Fruit fly (Drosophila melanogaster): Measurements from ENCODE around the gene Skp2.

Gene Skp2

DNA sequence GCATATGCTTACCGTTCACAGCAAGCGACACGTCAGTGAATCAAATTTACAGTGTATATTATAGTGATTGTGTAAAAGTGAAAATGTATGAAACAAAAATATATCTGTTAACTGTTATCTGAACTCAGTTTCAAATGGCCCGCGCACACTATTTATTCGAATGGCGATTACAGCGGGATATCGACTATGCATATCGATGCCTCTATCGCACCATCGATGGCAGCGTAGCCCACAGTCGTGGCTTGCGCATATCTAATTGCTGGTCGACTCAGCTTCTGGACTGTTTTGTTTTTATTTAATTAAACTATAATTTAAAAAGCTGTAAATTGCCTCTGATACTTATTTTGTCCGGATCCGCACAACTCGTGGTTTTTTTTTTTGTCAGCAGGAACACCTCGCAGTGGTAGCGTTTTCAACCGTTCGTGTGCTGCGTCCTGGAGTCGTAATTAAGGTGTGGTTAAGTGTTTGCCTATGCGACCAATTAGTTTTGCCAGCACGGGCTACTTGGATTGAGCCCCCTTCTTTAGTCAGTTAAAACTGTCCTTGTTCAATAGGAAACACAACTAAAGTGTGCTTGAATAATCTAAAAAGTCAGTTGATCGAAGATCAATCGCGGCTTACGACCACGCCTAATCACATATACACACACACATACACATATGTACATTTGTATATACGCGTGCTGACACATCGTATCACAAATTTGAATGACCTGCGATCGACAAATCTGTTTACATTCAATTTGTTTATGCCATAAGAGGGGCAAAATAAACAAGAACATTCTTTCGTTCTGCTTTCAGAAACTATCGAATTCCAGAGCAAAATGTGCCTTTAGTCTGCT, 43.8 kb upstream of the Skp2 start, which contains the start of gene Cont (continued):
- TF ChIP-seq CG13894 (tag; optimal IDR thresholded peaks at IDR 0.05) (peak; percentile 14), cg (GFP tag; optimal IDR thresholded peaks at IDR 0.05) (peak; percentile 76), CG31365 (tag; optimal IDR thresholded peaks at IDR 0.05) (no peak), amos (GFP tag; IDR thresholded peaks at IDR 0.05; ENCODE audit: partially characterized antibody) (peak; percentile 97), Chrac-16 (GFP tag; optimal IDR thresholded peaks at IDR 0.05) (no peak), Sox100B (GFP tag; optimal IDR thresholded peaks at IDR 0.05) (no peak), dysf (GFP tag; IDR thresholded peaks at IDR 0.05) (no peak), Trl (optimal IDR thresholded peaks at IDR 0.05) (no peak), Trl (GFP tag; optimal IDR thresholded peaks at IDR 0.05) (no peak), pita (GFP tag; optimal IDR thresholded peaks at IDR 0.05) (no peak), ap (GFP tag; IDR thresholded peaks at IDR 0.05) (no peak), usp (GFP tag; optimal IDR thresholded peaks at IDR 0.05) (no peak), Hand (GFP tag; optimal IDR thresholded peaks at IDR 0.05) (no peak), z (GFP tag; IDR thresholded peaks at IDR 0.05) (no peak), dpn (GFP tag; optimal IDR thresholded peaks at IDR 0.05) (no peak), Dip3 (GFP tag; optimal IDR thresholded peaks at IDR 0.05) (no peak), croc (GFP tag; conservative IDR thresholded peaks at IDR 0.05) (no peak), Sry-δ (GFP tag; optimal IDR thresholded peaks at IDR 0.05) (peak; percentile 95), jigr1 (GFP tag; IDR thresholded peaks at IDR 0.05) (no peak), ind (GFP tag; optimal IDR thresholded peaks at IDR 0.05) (no peak), sisA (GFP tag; IDR thresholded peaks at IDR 0.05) (no peak), CG16779 (GFP tag; IDR thresholded peaks at IDR 0.05) (no peak), Dref (GFP tag; IDR thresholded peaks at IDR 0.05) (peak; percentile 99), CG9609 (GFP tag; optimal IDR thresholded peaks at IDR 0.05) (no peak), Bteb2 (GFP tag; optimal IDR thresholded peaks at IDR 0.05) (no peak), Ssrp (tag; optimal IDR thresholded peaks at IDR 0.05) (no peak), CG17802 (tag; optimal IDR thresholded peaks at IDR 0.05) (no peak), CG17328 (GFP tag; IDR thresholded peaks at IDR 0.05) (no peak), pb (GFP tag; optimal IDR thresholded peaks at IDR 0.05) (no peak), Pdp1 (GFP tag; optimal IDR thresholded peaks at IDR 0.05) (peak in 1 of 2 experiments; percentile 14), sr (GFP tag; IDR thresholded peaks at IDR 0.05) (no peak), CG2199 (GFP tag; IDR thresholded peaks at IDR 0.05) (0 out of 3 replicates have a peak, but pooled peaks have one; percentile 67), CG11695 (GFP tag; IDR thresholded peaks at IDR 0.05) (no peak), Optix (GFP tag; IDR thresholded peaks at IDR 0.05) (no peak), Mes4 (GFP tag; optimal IDR thresholded peaks at IDR 0.05) (no peak), fru (optimal IDR thresholded peaks at IDR 0.05) (no peak), CG2202 (tag; optimal IDR thresholded peaks at IDR 0.05) (no peak), CG11398 (GFP tag; optimal IDR thresholded peaks at IDR 0.05) (no peak), eyg (GFP tag; optimal IDR thresholded peaks at IDR 0.05) (no peak), row (GFP tag; IDR thresholded peaks at IDR 0.05) (peak; percentile 37; the same call in 1 of the 3 replicates), gcm2 (GFP tag; optimal IDR thresholded peaks at IDR 0.05) (no peak), CG7745 (tag; optimal IDR thresholded peaks at IDR 0.05) (no peak), twi (tag; optimal IDR thresholded peaks at IDR 0.05) (no peak), tna (GFP tag; IDR thresholded peaks at IDR 0.05; ENCODE audit: partially characterized antibody) (peak; percentile 94), CG10209 (GFP tag; optimal IDR thresholded peaks at IDR 0.05) (no peak), prd (optimal IDR thresholded peaks at IDR 0.05) (no peak), prd (GFP tag; IDR thresholded peaks at IDR 0.05) (no peak), Lhr (GFP tag; optimal IDR thresholded peaks at IDR 0.05) (peak; percentile 39), Ada2b (GFP tag; IDR thresholded peaks at IDR 0.05) (no peak), CG32772 (GFP tag; IDR thresholded peaks at IDR 0.05) (no peak), CG10274 (GFP tag; optimal IDR thresholded peaks at IDR 0.05) (no peak), bigmax (GFP tag; optimal IDR thresholded peaks at IDR 0.05) (no peak)
